Worm (Caenorhabditis elegans) whole organism, early embryonic: ENCODE results near the gene nhr-51.
"Not testable (repeated sequence)": the region's sequence is repeated elsewhere in the genome, so short reads cannot be mapped to it uniquely, and the experiment has no call there.

Source experiments
- B0310.2 ChIP-seq: sonication (generic microtip); optimal IDR thresholded peaks from 2 replicates; lab custom pipeline; 2016; ENCODE audit warnings: mild to moderate bottlenecking, missing genetic modification characterization, missing compliant biosample characterization
- ama-1 ChIP-seq: fragments of 150-350 bp; optimal IDR thresholded peaks from 2 replicates; lab custom pipeline; 2014
- pes-1 ChIP-seq: fragments of 200-800 bp; sonication (Bioruptor generic); IDR thresholded peaks from 2 replicates; pipeline ENCODE4 v1.3.6; 2022; ENCODE audit warnings: missing genetic modification reagents, missing genetic modification characterization, missing compliant biosample characterization
- tra-4 ChIP-seq: sonication (generic microtip); optimal IDR thresholded peaks from 2 replicates; lab custom pipeline; 2017; ENCODE audit warnings: missing genetic modification characterization, missing compliant biosample characterization

DNA sequence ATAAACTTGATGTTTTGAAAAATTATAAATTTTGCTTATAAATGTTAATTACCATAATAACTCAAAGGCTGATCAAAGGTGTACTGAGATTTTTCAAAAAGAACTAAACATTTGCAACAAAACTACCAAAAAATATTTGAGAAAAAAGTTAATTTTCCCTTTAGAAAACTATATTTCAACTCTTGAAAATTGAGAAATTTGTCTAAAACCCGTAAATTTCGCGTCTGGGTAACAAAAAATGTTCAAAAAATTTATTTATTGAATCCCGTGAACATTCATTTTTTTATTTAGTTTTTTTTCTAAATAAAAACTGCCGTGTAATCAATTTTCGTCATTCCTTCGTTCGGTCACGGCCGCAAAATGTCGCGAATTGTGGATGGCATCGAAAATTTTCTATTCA lies 3.7 kb upstream of the nhr-51 start, which contains the start of gene K06B4.15:
- not testable (repeated sequence) for TF ChIP-seq ama-1 (lab: Kevin White, UChicago); B0310.2 (tag; lab: Kevin White, UChicago); tra-4 (tag; lab: Kevin White, UChicago); pes-1 (GFP tag; lab: Robert Waterston, UW)
